Worm (Caenorhabditis elegans): ENCODE data around the gene scc-2.

Gene scc-2

ce11 chrII:237721-238120 is 25.7 kb downstream of the scc-2 start, which contains the start of gene laat-1:
laat-1 (minus strand) TSS chrII:237821.
- TF ChIP-seq nhr-232 (tag; optimal IDR thresholded peaks at IDR 0.05) (no peak), sdc-2 (tag; optimal IDR thresholded peaks at IDR 0.05) (no peak), T23F11.4 (GFP tag; optimal IDR thresholded peaks at IDR 0.05) (no peak), rnt-1 (tag; optimal IDR thresholded peaks at IDR 0.05) (no peak), dve-1 (tag; optimal IDR thresholded peaks at IDR 0.05) (no peak), lim-6 (tag; optimal IDR thresholded peaks at IDR 0.05) (no peak), pax-1 (tag; optimal IDR thresholded peaks at IDR 0.05) (no peak), unc-55 (GFP tag; optimal IDR thresholded peaks at IDR 0.05) (no peak), C08G9.2 (tag; optimal IDR thresholded peaks at IDR 0.05) (no peak), madf-2 (tag; optimal IDR thresholded peaks at IDR 0.05) (no peak), pha-4 (tag; optimal IDR thresholded peaks at IDR 0.05) (no peak)

- TF ChIP-seq npax-4 (tag; optimal IDR thresholded peaks at IDR 0.05) (no peak), che-1 (tag; optimal IDR thresholded peaks at IDR 0.05) (no peak), zip-5 (tag; optimal IDR thresholded peaks at IDR 0.05) (no peak), pha-2 (tag; optimal IDR thresholded peaks at IDR 0.05) (no peak), ceh-18 (tag; optimal IDR thresholded peaks at IDR 0.05) (no peak), ahr-1 (tag; optimal IDR thresholded peaks at IDR 0.05) (no peak), C38D4.7 (GFP tag; optimal IDR thresholded peaks at IDR 0.05) (no peak), elt-4 (tag; optimal IDR thresholded peaks at IDR 0.05) (no peak), unc-86 (tag; optimal IDR thresholded peaks at IDR 0.05) (no peak)
Observed at ce11 chrII:232641-233040, 30.8 kb downstream of the scc-2 start, which contains the start of gene Y43H11AL.1. Y43H11AL.1 (minus strand) TSS chrII:232741.

- TF ChIP-seq ceh-34 (tag; optimal IDR thresholded peaks at IDR 0.05) (peak; percentile 69), syd-9 (tag; optimal IDR thresholded peaks at IDR 0.05) (no peak), pros-1 (tag; optimal IDR thresholded peaks at IDR 0.05) (peak; percentile 45), ceh-48 (tag; optimal IDR thresholded peaks at IDR 0.05) (no peak), nhr-232 (tag; optimal IDR thresholded peaks at IDR 0.05) (peak; percentile 17), pag-3 (tag; optimal IDR thresholded peaks at IDR 0.05; ENCODE audit: borderline replicate concordance) (no peak), rnt-1 (tag; optimal IDR thresholded peaks at IDR 0.05) (peak; percentile 41), K09A11.1 (tag; optimal IDR thresholded peaks at IDR 0.05; ENCODE audit: insufficient read depth) (no peak), F13H6.1 (tag; optimal IDR thresholded peaks at IDR 0.05) (peak; percentile 2), ceh-14 (tag; optimal IDR thresholded peaks at IDR 0.05) (no peak), C38D4.7 (GFP tag; optimal IDR thresholded peaks at IDR 0.05) (no peak), hlh-6 (tag; optimal IDR thresholded peaks at IDR 0.05) (no peak), pax-1 (tag; optimal IDR thresholded peaks at IDR 0.05) (no peak), hlh-8 (tag; optimal IDR thresholded peaks at IDR 0.05) (peak; percentile 1), ets-4 (tag; optimal IDR thresholded peaks at IDR 0.05) (peak; percentile 39), hlh-30 (tag; optimal IDR thresholded peaks at IDR 0.05; ENCODE audit: insufficient read depth) (peak; percentile 97), ceh-19 (GFP tag; optimal IDR thresholded peaks at IDR 0.05) (peak; percentile 10), sdc-2 (tag; optimal IDR thresholded peaks at IDR 0.05) (peak; percentile 18), ceh-2 (tag; optimal IDR thresholded peaks at IDR 0.05) (peak; percentile 38), K02D7.2 (tag; optimal IDR thresholded peaks at IDR 0.05) (no peak), gmeb-2 (tag; optimal IDR thresholded peaks at IDR 0.05) (no peak), unc-55 (GFP tag; optimal IDR thresholded peaks at IDR 0.05) (peak; percentile 83), dmd-4 (tag; optimal IDR thresholded peaks at IDR 0.05; ENCODE audit: borderline replicate concordance) (no peak), tbx-2 (tag; optimal IDR thresholded peaks at IDR 0.05) (peak; percentile 64), ahr-1 (tag; optimal IDR thresholded peaks at IDR 0.05) (no peak), ceh-18 (tag; optimal IDR thresholded peaks at IDR 0.05) (peak; percentile 58), lin-11 (tag; optimal IDR thresholded peaks at IDR 0.05) (no peak), Y22D7AL.16 (tag; optimal IDR thresholded peaks at IDR 0.05) (no peak), unc-42 (tag; optimal IDR thresholded peaks at IDR 0.05) (peak; percentile 29), ceh-9 (tag; optimal IDR thresholded peaks at IDR 0.05) (no peak), ceh-31 (tag; optimal IDR thresholded peaks at IDR 0.05) (peak; percentile 69), sox-2 (GFP tag; IDR thresholded peaks at IDR 0.05) (no peak), nfya-1 (tag; optimal IDR thresholded peaks at IDR 0.05) (peak; percentile 67), madf-2 (tag; optimal IDR thresholded peaks at IDR 0.05) (no peak), hlh-15 (tag; optimal IDR thresholded peaks at IDR 0.05) (no peak), elt-2 (tag; optimal IDR thresholded peaks at IDR 0.05) (no peak), ceh-22 (tag; optimal IDR thresholded peaks at IDR 0.05) (no peak), ama-1 (optimal IDR thresholded peaks at IDR 0.05) (no peak)
Observed at ce11 chrII:221212-221611, 42.3 kb downstream of the scc-2 start.
